Worm (Caenorhabditis elegans): ENCODE measurements around the gene F35C11.6.

ce11 chrII:8238155-8238554, 20.8 kb downstream of the F35C11.6 start, which contains the start of gene nlp-5:
- no peak for TF ChIP-seq lsy-27 (tag; optimal IDR thresholded peaks at IDR 0.05; ENCODE audit: borderline replicate concordance, insufficient read depth)
- TF ChIP-seq dpff-1 (tag; optimal IDR thresholded peaks at IDR 0.05): no peak
- TF ChIP-seq dpl-1 (GFP tag; optimal IDR thresholded peaks at IDR 0.05): no peak

Data from whole organism, young adult.